Worm (Caenorhabditis elegans) whole organism, early embryonic: Measurements from ENCODE around the gene F49H12.3.

ENCODE experiments used
- ama-1 ChIP-seq: fragments of 150-350 bp; optimal IDR thresholded peaks from 2 replicates; lab custom pipeline; 2014
- flt-1 ChIP-seq: fragments of 200-800 bp; sonication (Bioruptor generic); IDR thresholded peaks from 2 replicates; pipeline ENCODE4 v1.3.6; 2022; ENCODE audit warnings: missing genetic modification characterization, missing compliant biosample characterization

- TF ChIP-seq ama-1 (no peak), flt-1 (no peak)
Measured at ce11 chrX:2114171-2114570, 30.0 kb downstream of the F49H12.3 start.
